Worm (Caenorhabditis elegans) whole organism, mixed stage, embryonic: ENCODE measurements around the gene doxa-1.

Experiments used
- blmp-1 ChIP-seq: fragments of 150-350 bp; optimal IDR thresholded peaks from 2 replicates; lab custom pipeline; 2014; ENCODE audit warnings: missing biosample characterization, missing genetic modification characterization
- ceh-43 ChIP-seq: fragments of 200-800 bp; sonication (Bioruptor generic); optimal IDR thresholded peaks from 2 replicates; lab custom pipeline; 2018; ENCODE audit warnings: mild to moderate bottlenecking, missing genetic modification characterization, moderate library complexity, missing compliant biosample characterization
- elt-1 ChIP-seq: sonication (generic microtip); optimal IDR thresholded peaks from 2 replicates; lab custom pipeline; 2017; ENCODE audit warnings: missing genetic modification characterization, mild to moderate bottlenecking, missing compliant biosample characterization, antibody characterized with exemption, moderate library complexity, borderline replicate concordance; ENCODE audit not compliant: insufficient read depth
- mab-5 ChIP-seq: fragments of 150-350 bp; optimal IDR thresholded peaks from 2 replicates; lab custom pipeline; 2014; ENCODE audit warnings: missing biosample characterization, missing genetic modification characterization
- mep-1 ChIP-seq: fragments of 150-350 bp; optimal IDR thresholded peaks from 2 replicates; lab custom pipeline; 2017; ENCODE audit warnings: missing biosample characterization, missing genetic modification reagents, missing genetic modification characterization, inconsistent platforms
- pha-4 ChIP-seq: fragments of 150-350 bp; optimal IDR thresholded peaks from 2 replicates; lab custom pipeline; 2018; ENCODE audit warnings: missing biosample characterization, missing genetic modification reagents, missing genetic modification characterization
- snpc-4 ChIP-seq: fragments of 150-350 bp; optimal IDR thresholded peaks from 2 replicates; lab custom pipeline; 2014; ENCODE audit warnings: missing biosample characterization, missing genetic modification characterization
- tbx-8 ChIP-seq: fragments of 200-800 bp; sonication (Bioruptor generic); optimal IDR thresholded peaks from 2 replicates; lab custom pipeline; 2018; ENCODE audit warnings: mild to moderate bottlenecking, missing genetic modification characterization, moderate library complexity, missing compliant biosample characterization

DNA sequence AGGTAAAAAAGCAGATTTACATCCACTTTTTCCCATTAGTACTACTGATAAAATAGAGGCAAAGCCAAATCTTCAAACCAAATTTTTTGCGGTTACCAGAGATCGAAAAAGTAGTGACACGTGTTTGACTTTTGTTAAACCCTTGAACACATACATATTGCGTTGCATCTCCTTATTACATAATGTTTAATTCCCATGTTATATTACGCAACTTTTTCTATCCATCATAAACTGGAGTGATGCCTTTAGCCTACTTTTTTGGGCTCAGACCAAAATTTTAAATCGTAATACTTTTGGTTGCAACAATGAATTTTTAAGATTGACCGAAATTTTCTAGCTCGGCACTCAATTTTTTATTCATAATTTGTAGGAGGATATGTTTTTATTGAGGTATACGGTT, 41.1 kb downstream of the doxa-1 start:
- TF ChIP-seq ceh-43 (GFP tag; lab: Kevin White, UChicago), result no peak
- no peak for TF ChIP-seq mep-1
- no peak for TF ChIP-seq blmp-1
- no peak for TF ChIP-seq tbx-8 (GFP tag; lab: Kevin White, UChicago)
- no peak for TF ChIP-seq elt-1 (tag; lab: Kevin White, UChicago)
- TF ChIP-seq snpc-4 (tag; lab: Kevin White, UChicago), result no peak
- no peak for TF ChIP-seq mab-5 (tag; lab: Kevin White, UChicago)
- TF ChIP-seq pha-4 (tag; lab: Kevin White, UChicago), result no peak
